Worm (Caenorhabditis elegans): ENCODE results near the gene him-6.

him-6 gene

DNA sequence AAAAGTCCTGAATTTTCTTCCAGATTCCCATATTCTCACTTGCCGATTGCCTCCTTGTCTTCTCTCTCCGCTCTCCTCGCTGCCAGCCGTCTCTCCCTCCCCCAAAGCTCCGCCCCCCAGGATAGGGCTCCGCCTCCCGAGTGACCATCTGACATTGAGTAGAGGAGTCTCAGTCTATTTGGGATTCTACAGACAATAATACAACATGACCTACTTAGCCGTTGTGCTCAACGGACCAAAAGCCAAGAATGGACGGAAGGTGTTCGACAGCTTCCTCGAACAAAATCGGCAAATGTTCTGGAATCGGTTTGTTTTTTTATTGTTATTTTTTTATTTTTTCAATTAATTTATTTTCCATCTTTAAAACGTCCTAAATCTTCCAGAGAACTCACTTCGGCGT is 51.4 kb downstream of the him-6 start, which contains the start of gene ham-1:
ham-1 (plus strand) TSS at position 173 of the 400 bp plus-strand sequence.
- TF ChIP-seq jun-1 (tag; optimal IDR thresholded peaks at IDR 0.05) (no peak), dsc-1 (tag; optimal IDR thresholded peaks at IDR 0.05) (no peak), lin-35 (GFP tag; optimal IDR thresholded peaks at IDR 0.05) (no peak), zag-1 (tag; optimal IDR thresholded peaks at IDR 0.05) (no peak), rnt-1 (tag; optimal IDR thresholded peaks at IDR 0.05) (no peak), ceh-82 (tag; optimal IDR thresholded peaks at IDR 0.05) (no peak), sptf-1 (tag; optimal IDR thresholded peaks at IDR 0.05) (no peak), nhr-20 (tag; optimal IDR thresholded peaks at IDR 0.05) (no peak), tbx-2 (tag; optimal IDR thresholded peaks at IDR 0.05) (no peak), efl-3 (GFP tag; optimal IDR thresholded peaks at IDR 0.05) (no peak), nhr-84 (tag; optimal IDR thresholded peaks at IDR 0.05) (no peak)

DNA sequence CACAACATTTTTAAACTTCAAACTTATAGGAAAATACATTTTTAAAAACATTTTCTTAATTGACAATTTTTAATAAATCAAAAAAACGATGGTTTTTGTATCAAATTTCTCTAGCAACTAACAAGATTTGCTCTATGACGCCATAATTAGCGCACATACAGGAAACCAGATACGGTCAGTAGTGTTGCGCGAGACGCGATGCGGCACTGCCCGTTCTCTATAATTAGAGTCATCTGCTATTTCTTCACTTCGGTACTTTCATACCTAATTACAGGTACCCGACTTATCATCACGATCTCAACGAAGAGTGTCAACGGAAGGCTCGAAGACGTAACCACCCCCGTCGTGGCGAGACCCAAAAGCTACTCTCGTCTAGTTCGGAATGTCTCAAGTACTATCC is 54.0 kb downstream of the him-6 start:
- no peak for TF ChIP-seq ztf-11 (tag; optimal IDR thresholded peaks at IDR 0.05)
- no peak for TF ChIP-seq lin-13 (GFP tag; optimal IDR thresholded peaks at IDR 0.05)
- TF ChIP-seq dpl-1 (GFP tag; optimal IDR thresholded peaks at IDR 0.05) = no peak
- no peak for TF ChIP-seq pqm-1 (tag; optimal IDR thresholded peaks at IDR 0.05)
- no peak for TF ChIP-seq mef-2 (tag; optimal IDR thresholded peaks at IDR 0.05)
- TF ChIP-seq pag-3 (tag; optimal IDR thresholded peaks at IDR 0.05; ENCODE audit: borderline replicate concordance, insufficient read depth) = no peak
- TF ChIP-seq pax-3 (tag; optimal IDR thresholded peaks at IDR 0.05) = no peak
- no peak for TF ChIP-seq tbx-2 (tag; optimal IDR thresholded peaks at IDR 0.05)
- no peak for TF ChIP-seq ceh-63 (GFP tag; optimal IDR thresholded peaks at IDR 0.05)
- TF ChIP-seq dsc-1 (tag; optimal IDR thresholded peaks at IDR 0.05) = no peak
- TF ChIP-seq hpl-2 (GFP tag; optimal IDR thresholded peaks at IDR 0.05) = no peak
- no peak for TF ChIP-seq lsy-2 (tag; optimal IDR thresholded peaks at IDR 0.05)
- no peak for TF ChIP-seq jun-1 (tag; optimal IDR thresholded peaks at IDR 0.05)
- no peak for TF ChIP-seq grh-1 (GFP tag; IDR thresholded peaks at IDR 0.05)
- TF ChIP-seq aly-2 (tag; optimal IDR thresholded peaks at IDR 0.05) = no peak
- no peak for TF ChIP-seq C34B4.2 (tag; optimal IDR thresholded peaks at IDR 0.05)
- TF ChIP-seq nhr-28 (tag; optimal IDR thresholded peaks at IDR 0.05) = no peak

Data from whole organism, L1 larva.